Worm (Caenorhabditis elegans): Measurements from ENCODE around the gene srx-87.

DNA sequence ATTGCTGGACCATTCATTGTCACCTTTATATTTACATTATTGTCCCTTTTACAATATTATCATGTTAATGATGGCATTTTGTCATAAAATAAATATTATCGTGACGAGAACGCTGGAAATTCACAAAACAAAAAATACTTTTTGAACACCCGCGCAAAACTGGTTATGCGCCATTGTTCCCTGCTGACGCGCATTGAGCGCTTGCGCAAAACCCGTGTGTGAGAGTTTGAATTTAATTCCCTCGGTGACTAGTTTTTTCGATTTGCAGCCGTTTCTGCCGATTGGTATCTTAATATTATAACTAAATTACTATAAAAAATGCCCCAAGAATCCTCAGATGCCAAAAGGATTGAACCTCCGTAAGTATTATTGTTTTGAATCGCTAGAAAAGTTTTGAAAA lies 43.2 kb upstream of the srx-87 start, which contains the start of gene pafo-1:
- TF ChIP-seq tra-4 (tag; optimal IDR thresholded peaks at IDR 0.05) (no peak), tbx-37 (GFP tag; conservative IDR thresholded peaks at IDR 0.05) (peak; percentile 61), ceh-13 (GFP tag; optimal IDR thresholded peaks at IDR 0.05) (no peak), ama-1 (optimal IDR thresholded peaks at IDR 0.05) (no peak), ceh-36 (tag; optimal IDR thresholded peaks at IDR 0.05) (peak; percentile 40), flt-1 (GFP tag; IDR thresholded peaks at IDR 0.05) (0 out of 2 replicates have a peak, but pooled peaks have one; percentile 23), scrt-1 (GFP tag; IDR thresholded peaks at IDR 0.05) (no peak), hmg-4 (GFP tag; optimal IDR thresholded peaks at IDR 0.05) (peak; percentile 27), aly-1 (tag; optimal IDR thresholded peaks at IDR 0.05) (no peak), tbx-11 (GFP tag; IDR thresholded peaks at IDR 0.05) (no peak)

Measured in whole organism, early embryonic.